Fruit fly (Drosophila melanogaster): ENCODE data around the gene CG10055.

DNA sequence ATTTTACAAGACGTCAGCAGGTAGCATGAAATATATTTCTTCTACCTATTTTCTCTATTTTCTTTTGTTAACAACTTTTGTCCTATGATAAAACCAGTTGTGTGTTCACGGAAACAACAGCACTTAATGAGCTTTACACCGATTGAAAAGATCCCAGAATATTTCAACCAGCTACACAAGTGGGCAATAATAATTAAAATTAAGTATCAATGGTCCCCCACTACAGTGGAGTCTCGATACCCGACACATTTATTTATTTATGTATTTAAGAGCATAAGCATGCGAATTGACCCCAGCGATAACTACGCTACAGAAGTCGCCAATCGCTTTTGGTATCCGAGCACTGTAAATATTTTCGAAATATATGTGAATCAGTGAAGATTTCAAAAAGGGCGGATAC, 2.2 kb upstream of the CG10055 start:
- TF ChIP-seq Pif1B (GFP tag; optimal IDR thresholded peaks at IDR 0.05) (no peak), Pif1A (GFP tag; optimal IDR thresholded peaks at IDR 0.05) (no peak), CG9948 (tag; optimal IDR thresholded peaks at IDR 0.05) (no peak)

Data from whole organism, pupa.